Fruit fly (Drosophila melanogaster) whole organism, wandering third instar larva: ENCODE data around the gene Rassf.

Experiments used
- Abd-B ChIP-seq: fragments of >200 bp; optimal IDR thresholded peaks from 2 replicates; lab custom pipeline; 2017; ENCODE audit warnings: missing biosample characterization, missing genetic modification characterization
- CG32264 ChIP-seq: fragments of 200-800 bp; sonication (Bioruptor generic); optimal IDR thresholded peaks from 2 replicates; lab custom pipeline; 2016; ENCODE audit warnings: missing biosample characterization, missing genetic modification characterization
- CG9705 ChIP-seq: fragments of 200-800 bp; sonication (Bioruptor generic); optimal IDR thresholded peaks from 2 replicates; lab custom pipeline; 2018; ENCODE audit warnings: missing biosample characterization, mild to moderate bottlenecking, missing genetic modification characterization
- CrebA ChIP-seq: fragments of 200-800 bp; sonication (Bioruptor generic); optimal IDR thresholded peaks from 2 replicates; lab custom pipeline; 2016; ENCODE audit warnings: missing biosample characterization, mild to moderate bottlenecking, missing genetic modification characterization, borderline replicate concordance
- Dfd ChIP-seq: fragments of >200 bp; optimal IDR thresholded peaks from 2 replicates; lab custom pipeline; 2017; ENCODE audit warnings: missing biosample characterization, missing genetic modification characterization
- Dif ChIP-seq: fragments of 200-275, 200-300 bp; sonication (Bioruptor generic); optimal IDR thresholded peaks from 2 replicates; lab custom pipeline; 2018; ENCODE audit warnings: missing biosample characterization, missing genetic modification characterization; ENCODE audit not compliant: partially characterized antibody
- GATAd ChIP-seq: sonication (Bioruptor generic); optimal IDR thresholded peaks from 2 replicates; lab custom pipeline; 2016; ENCODE audit warnings: missing biosample characterization, missing genetic modification characterization
- HLH106 ChIP-seq: fragments of 200-800 bp; optimal IDR thresholded peaks from 3 replicates; lab custom pipeline; 2019; ENCODE audit warnings: missing biosample characterization, mild to moderate bottlenecking, missing genetic modification characterization, moderate library complexity
- Hnf4 ChIP-seq: fragments of 200-800 bp; sonication (Bioruptor generic); optimal IDR thresholded peaks from 2 replicates; lab custom pipeline; 2016; ENCODE audit warnings: missing biosample characterization, mild to moderate bottlenecking, missing genetic modification characterization
- Hr78 ChIP-seq: fragments of >200 bp; optimal IDR thresholded peaks from 2 replicates; lab custom pipeline; 2017; ENCODE audit warnings: missing biosample characterization, missing genetic modification characterization
- Jra ChIP-seq: sonication (Bioruptor generic); optimal IDR thresholded peaks from 2 replicates; lab custom pipeline; 2016; ENCODE audit warnings: missing biosample characterization, missing genetic modification characterization
- Mio ChIP-seq: sonication (Bioruptor generic); optimal IDR thresholded peaks from 2 replicates; lab custom pipeline; 2016; ENCODE audit warnings: missing biosample characterization, missing genetic modification characterization
- Myc ChIP-seq: fragments of >200 bp; optimal IDR thresholded peaks from 2 replicates; lab custom pipeline; 2017
- N ChIP-seq: fragments of >200 bp; optimal IDR thresholded peaks from 2 replicates; lab custom pipeline; 2018; ENCODE audit warnings: missing biosample characterization, missing external identifiers, missing genetic modification characterization
- OdsH ChIP-seq: fragments of 200-800 bp; sonication (Bioruptor generic); optimal IDR thresholded peaks from 2 replicates; lab custom pipeline; 2016; ENCODE audit warnings: missing biosample characterization, mild to moderate bottlenecking, missing genetic modification characterization
- Rel ChIP-seq, 2 experiments: fragments of 200-800 bp; sonication (Bioruptor generic) in 1 of 2; optimal IDR thresholded peaks; 2 replicates in 1 of 2; 3 replicates in 1 of 2; lab custom pipeline; 2016 to 2019; ENCODE audit warnings: mild to moderate bottlenecking in 2 of 2, missing biosample characterization in 2 of 2, missing genetic modification characterization in 2 of 2, moderate library complexity in 1 of 2
- Sp1 ChIP-seq: fragments of 200-800 bp; sonication (Bioruptor generic); optimal IDR thresholded peaks from 3 replicates; lab custom pipeline; 2019; ENCODE audit warnings: missing biosample characterization, mild to moderate bottlenecking, missing genetic modification characterization, moderate library complexity
- Vsx2 ChIP-seq: fragments of 200-300, 225-300 bp; sonication (Bioruptor generic); optimal IDR thresholded peaks from 2 replicates; lab custom pipeline; 2018; ENCODE audit warnings: missing biosample characterization, missing genetic modification characterization; ENCODE audit not compliant: partially characterized antibody
- br ChIP-seq: fragments of 200-800 bp; sonication (Bioruptor generic); optimal IDR thresholded peaks from 2 replicates; lab custom pipeline; 2016; ENCODE audit warnings: missing biosample characterization, missing genetic modification characterization
- brk ChIP-seq: fragments of 200-800 bp; sonication (Bioruptor generic); optimal IDR thresholded peaks from 2 replicates; lab custom pipeline; 2016; ENCODE audit warnings: missing biosample characterization, mild to moderate bottlenecking, missing genetic modification characterization
- dl ChIP-seq, 2 experiments: fragments of 175-275, 200-275 bp in 1 of 2; fragments of 200-275 bp in 1 of 2; sonication (Bioruptor generic); optimal IDR thresholded peaks; lab custom pipeline; 2018; ENCODE audit warnings: mild to moderate bottlenecking in 2 of 2, missing biosample characterization in 2 of 2, missing genetic modification characterization in 2 of 2, moderate library complexity in 2 of 2; ENCODE audit not compliant: partially characterized antibody in 2 of 2, insufficient read depth in 1 of 2
- dmrt93B ChIP-seq: fragments of 200-800 bp; sonication (Bioruptor generic); optimal IDR thresholded peaks from 2 replicates; lab custom pipeline; 2018; ENCODE audit warnings: missing biosample characterization, mild to moderate bottlenecking, missing genetic modification characterization
- dsf ChIP-seq: sonication (Bioruptor generic); optimal IDR thresholded peaks from 2 replicates; lab custom pipeline; 2016; ENCODE audit warnings: missing biosample characterization, missing genetic modification characterization, borderline replicate concordance
- ey ChIP-seq: fragments of 200-800 bp; sonication (Bioruptor generic); optimal IDR thresholded peaks from 2 replicates; lab custom pipeline; 2016; ENCODE audit warnings: missing biosample characterization, missing genetic modification characterization
- foxo ChIP-seq, 2 experiments: fragments of 200-800 bp; sonication (Bioruptor generic); optimal IDR thresholded peaks; 2 replicates in 1 of 2; 3 replicates in 1 of 2; lab custom pipeline; 2016 to 2017; ENCODE audit warnings: missing biosample characterization in 2 of 2, missing genetic modification characterization in 2 of 2
- fru ChIP-seq: fragments of 200-800 bp; sonication (Bioruptor generic); optimal IDR thresholded peaks from 3 replicates; lab custom pipeline; 2016; ENCODE audit warnings: missing biosample characterization, mild to moderate bottlenecking, missing genetic modification characterization
- h ChIP-seq: fragments of 200-800 bp; sonication (Bioruptor generic); optimal IDR thresholded peaks from 3 replicates; lab custom pipeline; 2016; ENCODE audit warnings: missing biosample characterization, mild to moderate bottlenecking, missing genetic modification characterization
- jim ChIP-seq: fragments of 175-275, 200-325 bp; sonication (Bioruptor generic); optimal IDR thresholded peaks from 2 replicates; lab custom pipeline; 2016; ENCODE audit warnings: missing biosample characterization, mild to moderate bottlenecking, missing genetic modification characterization
- lola ChIP-seq: fragments of >200 bp; optimal IDR thresholded peaks from 2 replicates; lab custom pipeline; 2017; ENCODE audit warnings: missing biosample characterization, missing genetic modification characterization
- pan ChIP-seq: fragments of >200 bp; optimal IDR thresholded peaks from 2 replicates; lab custom pipeline; 2017
- psq ChIP-seq: fragments of 200-800 bp; sonication (Bioruptor generic); optimal IDR thresholded peaks from 3 replicates; lab custom pipeline; 2017; ENCODE audit warnings: missing biosample characterization, mild to moderate bottlenecking, missing genetic modification characterization, moderate library complexity
- rgr ChIP-seq: fragments of 200-800 bp; sonication (Bioruptor generic); optimal IDR thresholded peaks from 3 replicates; lab custom pipeline; 2016; ENCODE audit warnings: missing biosample characterization, mild to moderate bottlenecking, missing genetic modification characterization
- sage ChIP-seq: fragments of 200-800 bp; sonication (Bioruptor generic); optimal IDR thresholded peaks from 2 replicates; lab custom pipeline; 2016; ENCODE audit warnings: missing biosample characterization, mild to moderate bottlenecking, missing genetic modification characterization
- sv ChIP-seq: fragments of 200-800 bp; sonication (Bioruptor generic); optimal IDR thresholded peaks from 3 replicates; lab custom pipeline; 2016; ENCODE audit warnings: missing biosample characterization, missing genetic modification characterization
- tai ChIP-seq: sonication (Bioruptor generic); optimal IDR thresholded peaks from 2 replicates; lab custom pipeline; 2016; ENCODE audit warnings: missing biosample characterization, missing genetic modification characterization
- usp ChIP-seq: fragments of >200 bp; optimal IDR thresholded peaks from 2 replicates; lab custom pipeline; 2017; ENCODE audit warnings: missing biosample characterization, missing genetic modification characterization
- woc ChIP-seq: sonication (Bioruptor generic); optimal IDR thresholded peaks from 2 replicates; lab custom pipeline; 2016; ENCODE audit warnings: missing biosample characterization, mild to moderate bottlenecking, missing genetic modification characterization

Rassf gene

dm6 chr3R:23156865-23157515, 39.3 kb upstream of the Rassf start:
- peak; percentile 99 for TF ChIP-seq psq (GFP tag; lab: Kevin White, UChicago)
- peak; percentile 8 for TF ChIP-seq Jra (GFP tag; lab: Kevin White, UChicago)
- TF ChIP-seq HLH106, result peak; percentile 12
- peak; percentile 72 for TF ChIP-seq Rel (GFP tag; optimal IDR thresholded peaks at IDR 0.05; lab: Kevin White, UChicago)
- peak; percentile 69 for TF ChIP-seq Rel (tag; optimal IDR thresholded peaks at IDR 0.05; lab: Kevin White, UChicago)
- no peak for TF ChIP-seq woc (GFP tag; lab: Kevin White, UChicago)
- no peak for TF ChIP-seq tai (GFP tag; lab: Kevin White, UChicago)
- TF ChIP-seq OdsH (GFP tag; lab: Kevin White, UChicago), result peak; percentile 3
- no peak for TF ChIP-seq foxo (GFP tag; optimal IDR thresholded peaks at IDR 0.05; lab: Kevin White, UChicago)
- peak in 1 of 2 experiments; percentile 21 for TF ChIP-seq dl (GFP tag; optimal IDR thresholded peaks at IDR 0.05; lab: Kevin White, UChicago; ENCODE audit: insufficient read depth in 1 of 2, partially characterized antibody in 2 of 2)
- peak; percentile 72 for TF ChIP-seq N (GFP tag; lab: Kevin White, UChicago)
- peak; percentile 35 for TF ChIP-seq Abd-B (GFP tag; lab: Kevin White, UChicago)
- no peak for TF ChIP-seq CG9705 (GFP tag; lab: Kevin White, UChicago)
- no peak for TF ChIP-seq ey (GFP tag; lab: Kevin White, UChicago)
- TF ChIP-seq h (GFP tag; lab: Kevin White, UChicago), result peak; percentile 22
- peak; percentile 8 for TF ChIP-seq Dif
- TF ChIP-seq Sp1 (GFP tag; lab: Kevin White, UChicago), result peak; percentile 31

dm6 chr3R:23156347-23156864, 38.7 kb upstream of the Rassf start:
- TF ChIP-seq dmrt93B, result no peak
- TF ChIP-seq Vsx2 (GFP tag; lab: Kevin White, UChicago), result no peak
- TF ChIP-seq lola (GFP tag; lab: Kevin White, UChicago), result no peak
- TF ChIP-seq Dif, result no peak
- TF ChIP-seq OdsH (GFP tag; lab: Kevin White, UChicago), result no peak
- TF ChIP-seq Rel (GFP tag; optimal IDR thresholded peaks at IDR 0.05; lab: Kevin White, UChicago), result no peak
- no peak for TF ChIP-seq Rel (tag; optimal IDR thresholded peaks at IDR 0.05; lab: Kevin White, UChicago)
- TF ChIP-seq dl (GFP tag; optimal IDR thresholded peaks at IDR 0.05; lab: Kevin White, UChicago; ENCODE audit: insufficient read depth in 1 of 2, partially characterized antibody in 2 of 2), result no peak
- TF ChIP-seq ey (GFP tag; lab: Kevin White, UChicago), result no peak
- no peak for TF ChIP-seq sage
- TF ChIP-seq Hnf4, result no peak
- no peak for TF ChIP-seq Abd-B (GFP tag; lab: Kevin White, UChicago)
- no peak for TF ChIP-seq GATAd
- no peak for TF ChIP-seq woc (GFP tag; lab: Kevin White, UChicago)
- TF ChIP-seq Dfd (GFP tag; lab: Kevin White, UChicago), result no peak
- no peak for TF ChIP-seq br (GFP tag; lab: Kevin White, UChicago)

- TF ChIP-seq usp (no peak), lola (GFP tag; lab: Kevin White, UChicago) (no peak), Hr78 (GFP tag; lab: Kevin White, UChicago) (no peak), Mio (no peak), OdsH (GFP tag; lab: Kevin White, UChicago) (peak; percentile 76), Myc (no peak), sage (peak; percentile 22), dl (GFP tag; optimal IDR thresholded peaks at IDR 0.05; lab: Kevin White, UChicago; ENCODE audit: insufficient read depth in 1 of 2, partially characterized antibody in 2 of 2) (no peak), GATAd (peak; percentile 34), dmrt93B (peak; percentile 78), N (GFP tag; lab: Kevin White, UChicago) (no peak), sv (no peak), woc (GFP tag; lab: Kevin White, UChicago) (no peak), tai (GFP tag; lab: Kevin White, UChicago) (peak; percentile 47), Rel (GFP tag; optimal IDR thresholded peaks at IDR 0.05; lab: Kevin White, UChicago) (peak; percentile 36), Rel (tag; optimal IDR thresholded peaks at IDR 0.05; lab: Kevin White, UChicago) (peak; percentile 57), Abd-B (GFP tag; lab: Kevin White, UChicago) (no peak), Jra (GFP tag; lab: Kevin White, UChicago) (no peak), Dfd (GFP tag; lab: Kevin White, UChicago) (no peak), rgr (GFP tag; lab: Kevin White, UChicago) (peak; percentile 83), Dif (no peak), dsf (GFP tag; lab: Kevin White, UChicago) (no peak), br (GFP tag; lab: Kevin White, UChicago) (peak; percentile 69), pan (no peak), Vsx2 (GFP tag; lab: Kevin White, UChicago) (no peak), CG9705 (GFP tag; lab: Kevin White, UChicago) (peak; percentile 59), h (GFP tag; lab: Kevin White, UChicago) (peak; percentile 77), fru (peak; percentile 73), Hnf4 (peak; percentile 51), HLH106 (peak; percentile 83), foxo (GFP tag; optimal IDR thresholded peaks at IDR 0.05; lab: Kevin White, UChicago) (peak in 1 of 2 experiments; percentile 78), Sp1 (GFP tag; lab: Kevin White, UChicago) (peak; percentile 88), CrebA (peak; percentile 2), CG32264 (no peak), jim (GFP tag; lab: Kevin White, UChicago) (no peak), brk (GFP tag; lab: Kevin White, UChicago) (no peak), ey (GFP tag; lab: Kevin White, UChicago) (peak; percentile 55), psq (GFP tag; lab: Kevin White, UChicago) (peak; percentile 90)
Observed at dm6 chr3R:23149021-23149571, 31.4 kb upstream of the Rassf start.
